Worm (Caenorhabditis elegans) whole organism, late embryonic: ENCODE data around the gene dylt-2.

ENCODE experiments used
- C38D4.7 ChIP-seq: fragments of 200-800 bp; sonication (Bioruptor generic); optimal IDR thresholded peaks from 2 replicates; lab custom pipeline; 2018; ENCODE audit warnings: mild to moderate bottlenecking, missing genetic modification characterization, moderate library complexity, missing compliant biosample characterization
- K02D7.2 ChIP-seq: sonication (generic microtip); optimal IDR thresholded peaks from 2 replicates; lab custom pipeline; 2017; ENCODE audit warnings: mild to moderate bottlenecking, missing genetic modification characterization, missing compliant biosample characterization
- T23F11.4 ChIP-seq: fragments of 200-800 bp; sonication (Bioruptor generic); optimal IDR thresholded peaks from 2 replicates; lab custom pipeline; 2018; ENCODE audit warnings: mild to moderate bottlenecking, missing genetic modification characterization, missing compliant biosample characterization
- ahr-1 ChIP-seq: sonication (generic microtip); optimal IDR thresholded peaks from 2 replicates; lab custom pipeline; 2016; ENCODE audit warnings: missing genetic modification characterization, missing compliant biosample characterization
- ama-1 ChIP-seq: fragments of 150-350 bp; optimal IDR thresholded peaks from 2 replicates; lab custom pipeline; 2014
- ceh-14 ChIP-seq: sonication (generic microtip); optimal IDR thresholded peaks from 2 replicates; lab custom pipeline; 2016; ENCODE audit warnings: missing genotype, missing genetic modification characterization, missing compliant biosample characterization
- ceh-18 ChIP-seq: sonication (generic microtip); optimal IDR thresholded peaks from 2 replicates; lab custom pipeline; 2016; ENCODE audit warnings: missing genetic modification characterization, missing compliant biosample characterization
- ceh-22 ChIP-seq: sonication (generic microtip); optimal IDR thresholded peaks from 2 replicates; lab custom pipeline; 2017; ENCODE audit warnings: missing biosample characterization, missing genetic modification characterization
- ceh-30 ChIP-seq: fragments of 150-350 bp; optimal IDR thresholded peaks from 2 replicates; lab custom pipeline; 2014; ENCODE audit warnings: missing biosample characterization, missing genetic modification characterization
- ceh-48 ChIP-seq: sonication (generic microtip); optimal IDR thresholded peaks from 2 replicates; lab custom pipeline; 2016; ENCODE audit warnings: missing genetic modification characterization, inconsistent platforms, missing compliant biosample characterization
- ceh-6 ChIP-seq: fragments of 200-800 bp; sonication (Bioruptor generic); optimal IDR thresholded peaks from 2 replicates; lab custom pipeline; 2018; ENCODE audit warnings: mild to moderate bottlenecking, missing genetic modification characterization, missing compliant biosample characterization
- dmd-4 ChIP-seq: sonication (generic microtip); optimal IDR thresholded peaks from 2 replicates; lab custom pipeline; 2016; ENCODE audit warnings: borderline replicate concordance, missing genetic modification characterization, missing compliant biosample characterization
- dve-1 ChIP-seq: sonication (generic microtip); optimal IDR thresholded peaks from 2 replicates; lab custom pipeline; 2017; ENCODE audit warnings: antibody characterized with exemption, mild to moderate bottlenecking, missing genetic modification characterization, missing compliant biosample characterization
- elt-2 ChIP-seq: sonication (generic microtip); optimal IDR thresholded peaks from 2 replicates; lab custom pipeline; 2016; ENCODE audit warnings: missing genetic modification reagents, missing genetic modification characterization, missing compliant biosample characterization
- elt-4 ChIP-seq: sonication (generic microtip); optimal IDR thresholded peaks from 2 replicates; lab custom pipeline; 2016; ENCODE audit warnings: missing genetic modification characterization, missing compliant biosample characterization
- ets-4 ChIP-seq: sonication (generic microtip); optimal IDR thresholded peaks from 2 replicates; lab custom pipeline; 2016; ENCODE audit warnings: missing genetic modification characterization, missing compliant biosample characterization
- eyg-1 ChIP-seq: sonication (generic microtip); optimal IDR thresholded peaks from 2 replicates; lab custom pipeline; 2016; ENCODE audit warnings: missing genotype, missing genetic modification characterization, missing compliant biosample characterization
- fkh-6 ChIP-seq: sonication (generic microtip); optimal IDR thresholded peaks from 2 replicates; lab custom pipeline; 2016; ENCODE audit warnings: missing genetic modification characterization, missing compliant biosample characterization
- gmeb-2 ChIP-seq: sonication (generic microtip); optimal IDR thresholded peaks from 2 replicates; lab custom pipeline; 2016; ENCODE audit warnings: missing genetic modification characterization, inconsistent platforms, missing compliant biosample characterization
- hlh-13 ChIP-seq: fragments of 200-800 bp; sonication (Bioruptor generic); optimal IDR thresholded peaks from 2 replicates; lab custom pipeline; 2018; ENCODE audit warnings: mild to moderate bottlenecking, missing genetic modification characterization, missing compliant biosample characterization
- hlh-15 ChIP-seq: sonication (generic microtip); optimal IDR thresholded peaks from 2 replicates; lab custom pipeline; 2016; ENCODE audit warnings: missing genetic modification characterization, missing compliant biosample characterization
- hlh-30 ChIP-seq: sonication (generic microtip); optimal IDR thresholded peaks from 2 replicates; lab custom pipeline; 2017; ENCODE audit warnings: antibody characterized with exemption, missing genetic modification characterization, missing compliant biosample characterization; ENCODE audit not compliant: insufficient read depth
- hlh-6 ChIP-seq: sonication (generic microtip); optimal IDR thresholded peaks from 2 replicates; lab custom pipeline; 2016; ENCODE audit warnings: missing genotype, missing genetic modification characterization, missing compliant biosample characterization
- lim-6 ChIP-seq: sonication (generic microtip); optimal IDR thresholded peaks from 2 replicates; lab custom pipeline; 2016; ENCODE audit warnings: missing genetic modification characterization, missing compliant biosample characterization
- lin-11 ChIP-seq: fragments of 200-800 bp; sonication (Bioruptor generic); optimal IDR thresholded peaks from 2 replicates; lab custom pipeline; 2018; ENCODE audit warnings: mild to moderate bottlenecking, missing genetic modification characterization, missing compliant biosample characterization
- mec-3 ChIP-seq: sonication (generic microtip); optimal IDR thresholded peaks from 2 replicates; lab custom pipeline; 2016; ENCODE audit warnings: borderline replicate concordance, missing genetic modification characterization, missing compliant biosample characterization
- nhr-232 ChIP-seq: sonication (generic microtip); optimal IDR thresholded peaks from 2 replicates; lab custom pipeline; 2016; ENCODE audit warnings: missing genetic modification characterization, missing compliant biosample characterization
- npax-4 ChIP-seq: sonication (generic microtip); optimal IDR thresholded peaks from 2 replicates; lab custom pipeline; 2016; ENCODE audit warnings: missing genetic modification characterization, missing compliant biosample characterization
- odd-2 ChIP-seq: sonication (generic microtip); optimal IDR thresholded peaks from 2 replicates; lab custom pipeline; 2017; ENCODE audit warnings: antibody characterized with exemption, mild to moderate bottlenecking, missing genetic modification characterization, missing compliant biosample characterization
- pag-3 ChIP-seq: sonication (generic microtip); optimal IDR thresholded peaks from 2 replicates; lab custom pipeline; 2016; ENCODE audit warnings: missing compliant biosample characterization, missing genetic modification characterization, borderline replicate concordance
- pax-1 ChIP-seq: fragments of 150-350 bp; optimal IDR thresholded peaks from 2 replicates; lab custom pipeline; 2014; ENCODE audit warnings: missing biosample characterization, missing genetic modification characterization
- pha-2 ChIP-seq: sonication (generic microtip); optimal IDR thresholded peaks from 2 replicates; lab custom pipeline; 2017; ENCODE audit warnings: mild to moderate bottlenecking, missing genetic modification characterization, missing compliant biosample characterization
- pha-4 ChIP-seq: fragments of 150-350 bp; optimal IDR thresholded peaks from 2 replicates; lab custom pipeline; 2018; ENCODE audit warnings: missing biosample characterization, missing genetic modification reagents, missing genetic modification characterization
- pros-1 ChIP-seq: fragments of 150-350 bp; optimal IDR thresholded peaks from 2 replicates; lab custom pipeline; 2014; ENCODE audit warnings: missing biosample characterization, missing genetic modification reagents, missing genetic modification characterization
- ref-2 ChIP-seq: sonication (generic microtip); optimal IDR thresholded peaks from 2 replicates; lab custom pipeline; 2016; ENCODE audit warnings: missing genetic modification characterization, missing compliant biosample characterization
- rnt-1 ChIP-seq: sonication (generic microtip); optimal IDR thresholded peaks from 2 replicates; lab custom pipeline; 2016; ENCODE audit warnings: missing genetic modification characterization, missing compliant biosample characterization
- sdc-2 ChIP-seq: sonication (generic microtip); optimal IDR thresholded peaks from 2 replicates; lab custom pipeline; 2016; ENCODE audit warnings: missing genotype, missing genetic modification characterization, missing compliant biosample characterization
- sox-2 ChIP-seq: fragments of 200-800 bp; sonication (Bioruptor generic); IDR thresholded peaks from 2 replicates; pipeline ENCODE4 v1.3.6; 2022; ENCODE audit warnings: missing genetic modification reagents, missing genetic modification characterization, missing compliant biosample characterization
- sox-4 ChIP-seq: sonication (generic microtip); optimal IDR thresholded peaks from 2 replicates; lab custom pipeline; 2017; ENCODE audit warnings: mild to moderate bottlenecking, missing genetic modification characterization, inconsistent platforms, missing compliant biosample characterization
- syd-9 ChIP-seq: sonication (generic microtip); optimal IDR thresholded peaks from 2 replicates; lab custom pipeline; 2016; ENCODE audit warnings: mild to moderate bottlenecking, missing genetic modification characterization, moderate library complexity, missing compliant biosample characterization
- tbx-7 ChIP-seq: sonication (generic microtip); optimal IDR thresholded peaks from 2 replicates; lab custom pipeline; 2016; ENCODE audit warnings: missing genotype, missing genetic modification characterization, missing compliant biosample characterization
- ttx-3 ChIP-seq: sonication (generic microtip); optimal IDR thresholded peaks from 2 replicates; lab custom pipeline; 2016; ENCODE audit warnings: missing genetic modification reagents, missing genetic modification characterization, missing compliant biosample characterization
- unc-3 ChIP-seq, 2 experiments: fragments of 200-800 bp in 1 of 2; sonication (Bioruptor generic) in 1 of 2; sonication (generic microtip) in 1 of 2; conservative IDR thresholded peaks in 1 of 2; optimal IDR thresholded peaks in 1 of 2; 2 replicates each; pipeline versions ENCODE4 v1.3.6 to Lab custom; 2016 to 2022; ENCODE audit warnings: missing compliant biosample characterization in 2 of 2, missing genetic modification characterization in 2 of 2, missing genetic modification reagents in 1 of 2
- unc-42 ChIP-seq: sonication (generic microtip); optimal IDR thresholded peaks from 2 replicates; lab custom pipeline; 2016; ENCODE audit warnings: missing genotype, missing genetic modification characterization, missing compliant biosample characterization
- unc-86 ChIP-seq: sonication (generic microtip); optimal IDR thresholded peaks from 2 replicates; lab custom pipeline; 2016; ENCODE audit warnings: missing genetic modification characterization, missing compliant biosample characterization
- zip-5 ChIP-seq: sonication (generic microtip); optimal IDR thresholded peaks from 2 replicates; lab custom pipeline; 2016; ENCODE audit warnings: missing genetic modification characterization, missing compliant biosample characterization
- ztf-16 ChIP-seq: sonication (generic microtip); optimal IDR thresholded peaks from 2 replicates; lab custom pipeline; 2017; ENCODE audit warnings: missing genetic modification characterization, missing compliant biosample characterization

dylt-2 gene

DNA sequence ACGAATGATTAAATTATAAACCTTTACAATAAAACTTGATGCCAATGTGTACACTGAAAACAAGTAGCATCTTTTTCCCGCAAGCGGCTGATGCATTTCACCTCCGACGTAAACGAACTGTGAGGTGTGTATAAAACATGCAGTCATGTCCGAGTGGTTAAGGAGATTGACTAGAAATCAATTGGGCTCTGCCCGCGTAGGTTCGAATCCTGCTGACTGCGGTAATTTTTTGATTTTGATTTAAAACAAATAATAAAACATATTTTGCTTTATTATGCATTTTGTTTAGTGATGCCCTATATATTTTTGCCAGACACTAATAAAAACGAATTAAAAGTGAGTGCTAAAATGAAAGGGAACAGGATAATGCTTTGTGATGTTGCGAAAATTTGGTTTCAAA lies 31.5 kb upstream of the dylt-2 start (continued):
- TF ChIP-seq ceh-48 (tag; lab: Kevin White, UChicago), result no peak
- TF ChIP-seq eyg-1, result no peak
- TF ChIP-seq hlh-6 (tag; lab: Kevin White, UChicago), result no peak
- no peak for TF ChIP-seq lim-6 (tag; lab: Kevin White, UChicago)
- peak; percentile 31 for TF ChIP-seq npax-4 (tag; lab: Kevin White, UChicago)
- peak; percentile 31 for TF ChIP-seq sdc-2
- TF ChIP-seq lin-11 (tag; lab: Kevin White, UChicago), result peak; percentile 39
- no peak for TF ChIP-seq ref-2 (tag; lab: Kevin White, UChicago)
- no peak for TF ChIP-seq ceh-22 (tag; lab: Kevin White, UChicago)
- peak; percentile 7 for TF ChIP-seq K02D7.2 (tag; lab: Kevin White, UChicago)
- TF ChIP-seq dmd-4, result no peak
- no peak for TF ChIP-seq ahr-1
- TF ChIP-seq zip-5 (tag; lab: Kevin White, UChicago), result no peak
- no peak for TF ChIP-seq pha-2 (tag; lab: Kevin White, UChicago)
- TF ChIP-seq ztf-16 (tag; lab: Kevin White, UChicago), result peak; percentile 27
- no peak for TF ChIP-seq elt-4
- peak; percentile 12 for TF ChIP-seq unc-42 (tag; lab: Kevin White, UChicago)
- TF ChIP-seq nhr-232 (tag; lab: Kevin White, UChicago), result peak; percentile 29
- peak; percentile 7 for TF ChIP-seq rnt-1
- TF ChIP-seq pha-4 (tag; lab: Kevin White, UChicago), result no peak
- peak; percentile 35 for TF ChIP-seq ttx-3
- peak; percentile 5 for TF ChIP-seq unc-86 (tag; lab: Kevin White, UChicago)
- TF ChIP-seq T23F11.4 (GFP tag; lab: Kevin White, UChicago), result peak; percentile 19
- no peak for TF ChIP-seq ama-1 (lab: Kevin White, UChicago)
- peak; percentile 51 for TF ChIP-seq ceh-6
- TF ChIP-seq hlh-15 (tag; lab: Kevin White, UChicago), result no peak
- no peak for TF ChIP-seq sox-2 (GFP tag; lab: Robert Waterston, UW)
- TF ChIP-seq pax-1 (tag; lab: Kevin White, UChicago), result no peak
- peak; percentile 21 for TF ChIP-seq ceh-18
- no peak for TF ChIP-seq mec-3
- TF ChIP-seq gmeb-2 (tag; lab: Kevin White, UChicago), result peak; percentile 50
- no peak for TF ChIP-seq pros-1 (tag; lab: Kevin White, UChicago)
- TF ChIP-seq C38D4.7, result peak; percentile 60
- TF ChIP-seq ceh-30 (tag; lab: Kevin White, UChicago), result no peak
- no peak for TF ChIP-seq syd-9
- peak; percentile 34 for TF ChIP-seq ceh-14 (tag; lab: Kevin White, UChicago)
- no peak for TF ChIP-seq tbx-7 (tag; lab: Kevin White, UChicago)
- no peak for TF ChIP-seq pag-3 (tag; lab: Kevin White, UChicago)
- peak; percentile 45 for TF ChIP-seq elt-2 (tag; lab: Kevin White, UChicago)
- no peak for TF ChIP-seq fkh-6 (tag; lab: Kevin White, UChicago)

ce11 chrX:8969111-8970048 lies 29.4 kb upstream of the dylt-2 start:
- TF ChIP-seq elt-2 (tag; lab: Kevin White, UChicago), result no peak
- TF ChIP-seq sox-4, result peak; percentile 31
- no peak for TF ChIP-seq ttx-3
- TF ChIP-seq pha-2 (tag; lab: Kevin White, UChicago), result no peak
- no peak for TF ChIP-seq mec-3
- no peak for TF ChIP-seq dve-1 (tag; lab: Kevin White, UChicago)
- TF ChIP-seq hlh-13 (GFP tag; lab: Kevin White, UChicago), result no peak
- TF ChIP-seq nhr-232 (tag; lab: Kevin White, UChicago), result no peak
- TF ChIP-seq ref-2 (tag; lab: Kevin White, UChicago), result peak; percentile 34
- no peak for TF ChIP-seq odd-2 (tag; lab: Kevin White, UChicago)
- TF ChIP-seq sdc-2, result peak; percentile 21
- no peak for TF ChIP-seq unc-86 (tag; lab: Kevin White, UChicago)
- no peak for TF ChIP-seq fkh-6 (tag; lab: Kevin White, UChicago)
- TF ChIP-seq unc-42 (tag; lab: Kevin White, UChicago), result no peak
- TF ChIP-seq ceh-30 (tag; lab: Kevin White, UChicago), result no peak
- TF ChIP-seq ama-1 (lab: Kevin White, UChicago), result no peak
- TF ChIP-seq ceh-18, result no peak
- TF ChIP-seq T23F11.4 (GFP tag; lab: Kevin White, UChicago), result no peak
- no peak for TF ChIP-seq ets-4 (tag; lab: Kevin White, UChicago)
- TF ChIP-seq gmeb-2 (tag; lab: Kevin White, UChicago), result no peak
- TF ChIP-seq hlh-30 (tag; lab: Kevin White, UChicago), result no peak
- TF ChIP-seq unc-3 (GFP tag; conservative IDR thresholded peaks at IDR 0.05; lab: Robert Waterston, UW), result no peak
- no peak for TF ChIP-seq unc-3 (tag; optimal IDR thresholded peaks at IDR 0.05; lab: Kevin White, UChicago)
- TF ChIP-seq rnt-1, result no peak
- TF ChIP-seq C38D4.7, result no peak
- TF ChIP-seq ceh-6, result no peak
- TF ChIP-seq pros-1 (tag; lab: Kevin White, UChicago), result no peak
